Worm (Caenorhabditis elegans) whole organism, young adult: ENCODE data around the gene irld-24.
A peak's percentile ranks its signal among the peaks of the same experiment; 100 is the strongest.

ENCODE experiments used
- B0336.3 ChIP-seq: fragments of 200-800 bp; sonication (Bioruptor generic); IDR thresholded peaks from 2 replicates; pipeline ENCODE4 v1.3.6; 2022; ENCODE audit warnings: missing genetic modification characterization, missing compliant biosample characterization
- C06A6.2 ChIP-seq: fragments of 200-800 bp; sonication (Bioruptor generic); conservative IDR thresholded peaks from 2 replicates; pipeline ENCODE4 v1.3.6; 2022; ENCODE audit warnings: missing genetic modification characterization, missing compliant biosample characterization
- F37B4.10 ChIP-seq: fragments of 200-800 bp; sonication (Bioruptor generic); IDR thresholded peaks from 2 replicates; pipeline ENCODE4 v1.3.6; 2022; ENCODE audit warnings: missing genetic modification characterization, missing compliant biosample characterization
- F39B2.1 ChIP-seq: fragments of 200-800 bp; sonication (Bioruptor generic); IDR thresholded peaks from 2 replicates; pipeline ENCODE4 v1.3.6; 2022; ENCODE audit warnings: missing genetic modification reagents, missing genetic modification characterization, missing compliant biosample characterization
- F57A8.1 ChIP-seq: fragments of 200-800 bp; sonication (Bioruptor generic); optimal IDR thresholded peaks from 2 replicates; lab custom pipeline; 2018; ENCODE audit warnings: mild to moderate bottlenecking, missing genetic modification characterization, moderate library complexity, missing compliant biosample characterization
- T07F8.4 ChIP-seq: sonication (generic microtip); optimal IDR thresholded peaks from 2 replicates; lab custom pipeline; 2016; ENCODE audit warnings: mild to moderate bottlenecking, missing genetic modification characterization, moderate library complexity, missing compliant biosample characterization
- Y67H2A.10 ChIP-seq: fragments of 200-800 bp; sonication (Bioruptor generic); conservative IDR thresholded peaks from 2 replicates; pipeline ENCODE4 v1.3.6; 2022; ENCODE audit warnings: missing genetic modification reagents, missing genetic modification characterization, missing compliant biosample characterization
- Y79H2A.3 ChIP-seq: fragments of 200-800 bp; sonication (Bioruptor generic); conservative IDR thresholded peaks from 2 replicates; pipeline ENCODE4 v1.3.6; 2022; ENCODE audit warnings: missing genetic modification reagents, missing genetic modification characterization, missing compliant biosample characterization
- aptf-3 ChIP-seq: fragments of 200-800 bp; sonication (Bioruptor generic); IDR thresholded peaks from 2 replicates; pipeline ENCODE4 v1.3.6; 2022; ENCODE audit warnings: missing genetic modification characterization, missing compliant biosample characterization
- attf-5 ChIP-seq: fragments of 200-800 bp; sonication (Bioruptor generic); optimal IDR thresholded peaks from 2 replicates; lab custom pipeline; 2018; ENCODE audit warnings: mild to moderate bottlenecking, missing genetic modification characterization, missing compliant biosample characterization
- attf-6 ChIP-seq: fragments of 200-800 bp; sonication (Bioruptor generic); IDR thresholded peaks from 2 replicates; pipeline ENCODE4 v1.3.6; 2022; ENCODE audit warnings: missing genetic modification reagents, missing genetic modification characterization, missing compliant biosample characterization
- bed-1 ChIP-seq: fragments of 200-800 bp; sonication (Bioruptor generic); IDR thresholded peaks from 2 replicates; pipeline ENCODE4 v1.3.6; 2022; ENCODE audit warnings: missing genetic modification reagents, missing genetic modification characterization, missing compliant biosample characterization
- bed-2 ChIP-seq: fragments of 200-800 bp; sonication (Bioruptor generic); IDR thresholded peaks from 2 replicates; pipeline ENCODE4 v1.3.6; 2022; ENCODE audit warnings: missing genetic modification reagents, missing genetic modification characterization, missing compliant biosample characterization
- ceh-91 ChIP-seq: fragments of 200-800 bp; sonication (Bioruptor generic); IDR thresholded peaks from 2 replicates; pipeline ENCODE4 v1.3.6; 2022; ENCODE audit warnings: missing genetic modification reagents, missing genetic modification characterization, missing compliant biosample characterization
- efl-1 ChIP-seq: fragments of 150-350 bp; optimal IDR thresholded peaks from 2 replicates; lab custom pipeline; 2014; ENCODE audit warnings: missing biosample characterization, missing genetic modification reagents, missing genetic modification characterization
- fkh-3 ChIP-seq: sonication (generic microtip); optimal IDR thresholded peaks from 2 replicates; lab custom pipeline; 2016; ENCODE audit warnings: mild to moderate bottlenecking, missing genetic modification characterization, missing compliant biosample characterization
- him-1 ChIP-seq: sonication (generic microtip); optimal IDR thresholded peaks from 2 replicates; lab custom pipeline; 2016; ENCODE audit warnings: missing genotype, missing genetic modification reagents, missing genetic modification characterization, missing compliant biosample characterization
- hmg-1.2 ChIP-seq: fragments of 200-800 bp; sonication (Bioruptor generic); IDR thresholded peaks from 2 replicates; pipeline ENCODE4 v1.3.6; 2022; ENCODE audit warnings: missing genetic modification reagents, missing genetic modification characterization, missing compliant biosample characterization
- hmg-20 ChIP-seq: fragments of 200-800 bp; sonication (Bioruptor generic); IDR thresholded peaks from 2 replicates; pipeline ENCODE4 v1.3.6; 2022; ENCODE audit warnings: missing genetic modification reagents, missing genetic modification characterization, missing compliant biosample characterization
- lag-1 ChIP-seq: fragments of 200-800 bp; sonication (Bioruptor generic); IDR thresholded peaks from 2 replicates; pipeline ENCODE4 v1.3.6; 2022; ENCODE audit warnings: missing genetic modification reagents, missing genetic modification characterization, missing compliant biosample characterization
- lin-26 ChIP-seq: fragments of 200-800 bp; sonication (Bioruptor generic); IDR thresholded peaks from 2 replicates; pipeline ENCODE4 v1.3.6; 2022; ENCODE audit warnings: missing genetic modification reagents, missing genetic modification characterization, missing compliant biosample characterization
- lin-35 ChIP-seq, 3 experiments: fragments of 150-350 bp in 2 of 3; sonication (generic microtip) in 1 of 3; optimal IDR thresholded peaks; 2 replicates each; lab custom pipeline; 2014 to 2018; ENCODE audit warnings: missing biosample characterization in 3 of 3, missing genetic modification characterization in 3 of 3, missing genetic modification reagents in 3 of 3
- lir-1 ChIP-seq: fragments of 200-800 bp; sonication (Bioruptor generic); conservative IDR thresholded peaks from 2 replicates; pipeline ENCODE4 v1.3.6; 2022; ENCODE audit warnings: missing genetic modification reagents, missing genetic modification characterization, missing compliant biosample characterization
- madf-3 ChIP-seq: fragments of 200-800 bp; sonication (Bioruptor generic); IDR thresholded peaks from 2 replicates; pipeline ENCODE4 v1.3.6; 2022; ENCODE audit warnings: missing genetic modification reagents, missing genetic modification characterization, missing compliant biosample characterization
- madf-6 ChIP-seq: fragments of 200-800 bp; sonication (Bioruptor generic); IDR thresholded peaks from 2 replicates; pipeline ENCODE4 v1.3.6; 2022; ENCODE audit warnings: missing genetic modification reagents, missing genetic modification characterization, missing compliant biosample characterization
- mel-28 ChIP-seq: sonication (generic microtip); optimal IDR thresholded peaks from 2 replicates; lab custom pipeline; 2016; ENCODE audit warnings: borderline replicate concordance, mild to moderate bottlenecking, missing genetic modification characterization, missing compliant biosample characterization
- nhr-27 ChIP-seq: fragments of 200-800 bp; sonication (Bioruptor generic); optimal IDR thresholded peaks from 2 replicates; lab custom pipeline; 2018; ENCODE audit warnings: mild to moderate bottlenecking, missing genetic modification characterization, moderate library complexity, missing compliant biosample characterization
- nhr-80 ChIP-seq: sonication (generic microtip); optimal IDR thresholded peaks from 2 replicates; lab custom pipeline; 2016; ENCODE audit warnings: missing genetic modification characterization, missing compliant biosample characterization
- rcor-1 ChIP-seq: fragments of 200-800 bp; sonication (Bioruptor generic); IDR thresholded peaks from 2 replicates; pipeline ENCODE4 v1.3.6; 2022; ENCODE audit warnings: missing genetic modification reagents, missing genetic modification characterization, missing compliant biosample characterization
- snpc-1.3 ChIP-seq: sonication (generic microtip); optimal IDR thresholded peaks from 2 replicates; lab custom pipeline; 2017; ENCODE audit warnings: missing genetic modification characterization, mild to moderate bottlenecking, missing compliant biosample characterization, antibody characterized with exemption, moderate library complexity, missing genotype, missing genetic modification reagents; ENCODE audit not compliant: insufficient read depth
- snpc-4 ChIP-seq, 5 experiments: fragments of 150-350 bp in 1 of 5; sonication (generic microtip) in 4 of 5; optimal IDR thresholded peaks; 2 replicates each; lab custom pipeline; 2014 to 2018; ENCODE audit warnings: missing genetic modification characterization in 5 of 5, missing biosample characterization in 3 of 5, antibody characterized with exemption in 2 of 5, mild to moderate bottlenecking in 2 of 5, missing compliant biosample characterization in 2 of 5, missing genotype in 2 of 5, moderate library complexity in 2 of 5, missing genetic modification reagents in 1 of 5
- somi-1 ChIP-seq: fragments of 200-800 bp; sonication (Bioruptor generic); optimal IDR thresholded peaks from 2 replicates; lab custom pipeline; 2018; ENCODE audit warnings: mild to moderate bottlenecking, missing genetic modification characterization, missing compliant biosample characterization
- ztf-26 ChIP-seq: sonication (generic microtip); optimal IDR thresholded peaks from 2 replicates; lab custom pipeline; 2017; ENCODE audit warnings: missing genetic modification characterization, missing compliant biosample characterization

irld-24 gene

DNA sequence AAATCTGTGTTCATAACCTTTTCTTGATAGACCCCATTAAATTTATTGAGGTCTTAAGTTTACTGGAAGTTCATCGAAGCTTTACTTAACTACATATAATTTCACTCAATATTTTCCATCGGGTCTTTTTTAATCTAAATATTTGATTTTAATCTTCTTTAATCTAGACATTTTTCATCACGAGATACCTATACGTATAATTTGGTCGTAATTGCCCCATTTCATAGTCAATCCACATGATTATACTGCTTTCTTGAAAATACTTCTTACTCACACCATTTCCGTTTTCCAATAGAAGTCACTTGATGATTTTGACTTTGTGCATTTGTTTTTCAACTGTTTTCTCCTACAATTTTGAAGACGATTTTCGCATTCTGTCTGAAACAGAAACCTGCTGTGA, at the start of gene irld-24:
irld-24 (plus strand) TSS at position 301 of the 400 bp plus-strand sequence.
- TF ChIP-seq aptf-3 (GFP tag; lab: Robert Waterston, UW) (no peak), lin-26 (GFP tag; lab: Robert Waterston, UW) (no peak), fkh-3 (tag; lab: Kevin White, UChicago) (no peak), him-1 (tag; lab: Kevin White, UChicago) (no peak), bed-2 (GFP tag; lab: Robert Waterston, UW) (no peak), rcor-1 (GFP tag; lab: Robert Waterston, UW) (no peak), C06A6.2 (GFP tag; lab: Robert Waterston, UW) (no peak), Y67H2A.10 (no peak), lag-1 (GFP tag; lab: Robert Waterston, UW) (no peak), F37B4.10 (GFP tag; lab: Robert Waterston, UW) (no peak), F57A8.1 (GFP tag; lab: Kevin White, UChicago) (no peak), snpc-1.3 (tag; lab: Kevin White, UChicago) (no peak), snpc-4 (GFP tag; optimal IDR thresholded peaks at IDR 0.05; lab: Kevin White, UChicago) (no peak), snpc-4 (tag; optimal IDR thresholded peaks at IDR 0.05; lab: Kevin White, UChicago) (no peak), ztf-26 (tag; lab: Kevin White, UChicago) (no peak), B0336.3 (GFP tag; lab: Robert Waterston, UW) (no peak), attf-6 (GFP tag; lab: Robert Waterston, UW) (no peak)

DNA sequence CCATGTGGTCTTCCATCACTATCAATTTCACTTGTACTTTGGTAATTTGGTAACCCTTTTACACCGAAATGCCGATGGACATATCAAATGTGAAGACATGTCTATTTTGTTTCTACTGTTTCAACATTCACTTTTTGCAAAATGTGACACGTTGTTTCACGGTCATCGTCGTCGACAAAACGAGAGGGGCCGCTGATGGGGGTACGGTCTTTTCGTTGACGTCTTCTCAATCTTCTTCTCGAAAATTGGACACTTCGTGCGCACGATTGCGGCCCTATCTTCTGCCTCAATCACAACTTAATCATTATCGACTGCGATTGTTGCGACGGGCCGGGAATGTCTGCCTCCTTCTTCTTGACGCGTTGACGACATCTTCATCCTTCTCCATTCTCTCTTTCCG, 49.7 kb upstream of the irld-24 start:
- TF ChIP-seq F39B2.1 (GFP tag; lab: Robert Waterston, UW), result no peak
- TF ChIP-seq madf-6 (GFP tag; lab: Robert Waterston, UW), result no peak
- TF ChIP-seq ztf-26 (tag; lab: Kevin White, UChicago), result peak; percentile 32
- TF ChIP-seq lir-1, result no peak
- no peak for TF ChIP-seq bed-1 (GFP tag; lab: Robert Waterston, UW)
- TF ChIP-seq, all 124 proteins: peak for 1

DNA sequence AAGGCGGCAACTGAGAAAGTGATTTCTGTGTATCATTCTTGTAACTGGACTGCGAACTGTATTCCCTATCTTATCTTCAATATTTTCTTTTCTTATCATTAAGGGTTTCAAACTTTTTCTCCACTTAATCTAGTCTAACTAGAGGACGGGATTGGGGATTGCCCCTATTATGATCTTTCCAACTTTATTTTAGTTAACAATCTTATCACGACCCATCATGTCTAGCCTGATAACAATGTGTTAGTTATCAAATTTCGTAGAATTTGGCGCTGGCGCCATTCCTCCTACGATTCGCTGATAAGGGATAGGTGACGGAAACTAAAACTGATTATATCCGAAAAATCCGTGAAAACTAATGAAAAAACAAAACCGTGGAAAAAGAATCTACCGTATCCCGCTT, 49.1 kb upstream of the irld-24 start:
- TF ChIP-seq nhr-80 (tag; lab: Kevin White, UChicago) (peak; percentile 35), somi-1 (GFP tag; lab: Kevin White, UChicago) (no peak)
- TF ChIP-seq, all 124 proteins: peak for 1

DNA sequence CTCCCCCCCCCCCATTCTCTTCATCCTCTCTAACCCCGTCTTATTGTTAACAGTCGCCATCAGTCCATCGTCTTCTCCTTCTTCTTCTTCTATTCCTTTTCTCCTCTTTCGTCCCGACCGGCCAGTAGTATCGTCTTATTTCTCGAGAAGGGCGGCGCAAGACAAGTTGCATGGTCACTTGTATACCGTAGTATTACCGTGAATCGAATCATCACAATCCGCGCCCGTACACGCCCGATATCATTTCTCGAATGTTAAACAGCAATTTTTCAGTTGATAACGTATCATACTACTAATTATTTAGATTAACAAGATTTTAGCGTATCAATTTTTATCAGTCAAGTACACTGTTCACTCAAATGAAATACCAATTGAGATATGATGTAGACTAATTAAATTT, 48.5 kb upstream of the irld-24 start:
- TF ChIP-seq madf-3 (no peak), Y79H2A.3 (GFP tag; lab: Robert Waterston, UW) (no peak), attf-5 (GFP tag; lab: Kevin White, UChicago) (no peak), lag-1 (GFP tag; lab: Robert Waterston, UW) (no peak), mel-28 (tag; lab: Kevin White, UChicago) (no peak), F57A8.1 (GFP tag; lab: Kevin White, UChicago) (no peak), nhr-80 (tag; lab: Kevin White, UChicago) (no peak), hmg-1.2 (GFP tag; lab: Robert Waterston, UW) (no peak), nhr-27 (tag; lab: Kevin White, UChicago) (no peak), B0336.3 (GFP tag; lab: Robert Waterston, UW) (no peak), efl-1 (GFP tag; lab: Kevin White, UChicago) (no peak), T07F8.4 (tag; lab: Kevin White, UChicago) (no peak), hmg-20 (no peak), lin-35 (GFP tag; optimal IDR thresholded peaks at IDR 0.05; lab: Kevin White, UChicago) (no peak), ceh-91 (GFP tag; lab: Robert Waterston, UW) (no peak)
